Fruit fly (Drosophila melanogaster) whole organism, pupa: ENCODE measurements around the gene CG34247.

ENCODE experiments used
- CG12605 ChIP-seq: fragments of 200-800 bp; sonication (Bioruptor generic); IDR thresholded peaks from 2 replicates; pipeline ENCODE4 v1.3.6; 2022; ENCODE audit warnings: missing biosample characterization, missing genetic modification characterization
- CG13204 ChIP-seq: fragments of 200-800 bp; sonication (Bioruptor generic); optimal IDR thresholded peaks from 2 replicates; lab custom pipeline; 2018; ENCODE audit warnings: missing biosample characterization, mild to moderate bottlenecking, missing genetic modification characterization, moderate library complexity
- CG15710 ChIP-seq: fragments of 200-800 bp; sonication (Bioruptor generic); optimal IDR thresholded peaks from 2 replicates; lab custom pipeline; 2018; ENCODE audit warnings: missing biosample characterization, mild to moderate bottlenecking, missing genetic modification characterization, moderate library complexity
- CG17806 ChIP-seq: fragments of 200-800 bp; sonication (Bioruptor generic); optimal IDR thresholded peaks from 2 replicates; lab custom pipeline; 2018; ENCODE audit warnings: missing biosample characterization, mild to moderate bottlenecking, missing genetic modification characterization, moderate library complexity
- CG32121 ChIP-seq: fragments of 200-800 bp; sonication (Bioruptor generic); IDR thresholded peaks from 2 replicates; pipeline ENCODE4 v1.3.6; 2022; ENCODE audit warnings: missing biosample characterization, missing genetic modification characterization
- CG34367 ChIP-seq: fragments of 200-800 bp; sonication (Bioruptor generic); optimal IDR thresholded peaks from 2 replicates; lab custom pipeline; 2018; ENCODE audit warnings: missing biosample characterization, mild to moderate bottlenecking, missing genetic modification characterization
- CG4496 ChIP-seq: fragments of 200-800 bp; sonication (Bioruptor generic); IDR thresholded peaks from 3 replicates; pipeline ENCODE4 v1.3.6; 2022; ENCODE audit warnings: missing biosample characterization, missing genetic modification characterization
- CG9948 ChIP-seq: fragments of 200-800 bp; sonication (Bioruptor generic); optimal IDR thresholded peaks from 2 replicates; lab custom pipeline; 2018; ENCODE audit warnings: missing biosample characterization, mild to moderate bottlenecking, missing genetic modification characterization, moderate library complexity
- EcR ChIP-seq: fragments of 200-800 bp; sonication (Bioruptor generic); optimal IDR thresholded peaks from 3 replicates; lab custom pipeline; 2019; ENCODE audit warnings: missing biosample characterization, missing genetic modification characterization, mild to moderate bottlenecking, moderate library complexity, missing genetic modification reagents
- Ets98B ChIP-seq: fragments of 200-800 bp; sonication (Bioruptor generic); IDR thresholded peaks from 2 replicates; pipeline ENCODE4 v1.3.6; 2022; ENCODE audit warnings: missing biosample characterization, missing genetic modification characterization
- Pif1A ChIP-seq: fragments of 200-800 bp; sonication (Bioruptor generic); optimal IDR thresholded peaks from 3 replicates; lab custom pipeline; 2016; ENCODE audit warnings: missing biosample characterization, missing genetic modification characterization
- Pif1B ChIP-seq: fragments of 200-800 bp; sonication (Bioruptor generic); optimal IDR thresholded peaks from 3 replicates; lab custom pipeline; 2016; ENCODE audit warnings: missing biosample characterization, missing genetic modification characterization
- gl ChIP-seq: fragments of 200-800 bp; sonication (Bioruptor generic); optimal IDR thresholded peaks from 2 replicates; lab custom pipeline; 2018; ENCODE audit warnings: missing biosample characterization, mild to moderate bottlenecking, missing genetic modification characterization

- TF ChIP-seq gl (tag; lab: Kevin White, UChicago), result no peak
- no peak for TF ChIP-seq EcR
- no peak for TF ChIP-seq CG4496
- TF ChIP-seq Pif1A (GFP tag; lab: Kevin White, UChicago), result no peak
- no peak for TF ChIP-seq CG13204
- no peak for TF ChIP-seq CG34367 (tag; lab: Kevin White, UChicago)
- TF ChIP-seq CG15710 (tag; lab: Kevin White, UChicago), result no peak
- TF ChIP-seq CG12605, result no peak
- TF ChIP-seq CG32121 (GFP tag; lab: Robert Waterston, UW), result no peak
- no peak for TF ChIP-seq CG17806 (tag; lab: Kevin White, UChicago)
- no peak for TF ChIP-seq Ets98B (GFP tag; lab: Robert Waterston, UW)
- no peak for TF ChIP-seq CG9948 (tag; lab: Kevin White, UChicago)
- no peak for TF ChIP-seq Pif1B (GFP tag; lab: Kevin White, UChicago)
These were observed 42.6 kb upstream of the CG34247 start, which contains the start of gene CG43249 for dm6 chr3L:16303982-16304381.
